Fruit fly (Drosophila melanogaster): ENCODE measurements around the gene CG34452.

The CG34452 gene

dm6 chr3L:15710125-15710524 lies 22.4 kb upstream of the CG34452 start:
- TF ChIP-seq CG7045 (GFP tag; optimal IDR thresholded peaks at IDR 0.05): no peak
- no peak for TF ChIP-seq Hr96 (GFP tag; optimal IDR thresholded peaks at IDR 0.05)
- TF ChIP-seq CG33017 (tag; optimal IDR thresholded peaks at IDR 0.05): no peak
- TF ChIP-seq toe (GFP tag; optimal IDR thresholded peaks at IDR 0.05): no peak
- TF ChIP-seq Mnt (GFP tag; optimal IDR thresholded peaks at IDR 0.05): no peak
- TF ChIP-seq tj (GFP tag; optimal IDR thresholded peaks at IDR 0.05): no peak
- TF ChIP-seq CG12768 (GFP tag; optimal IDR thresholded peaks at IDR 0.05): no peak
- TF ChIP-seq kay (GFP tag; ENCODE audit: borderline replicate concordance): no peak
- TF ChIP-seq Clk (GFP tag; optimal IDR thresholded peaks at IDR 0.05): no peak
- TF ChIP-seq cnc (optimal IDR thresholded peaks at IDR 0.05): no peak
- no peak for TF ChIP-seq CG11617 (GFP tag; optimal IDR thresholded peaks at IDR 0.05)
- no peak for TF ChIP-seq bab1 (GFP tag; optimal IDR thresholded peaks at IDR 0.05)
- no peak for TF ChIP-seq CG1620 (GFP tag; optimal IDR thresholded peaks at IDR 0.05)
- TF ChIP-seq ovo (GFP tag; optimal IDR thresholded peaks at IDR 0.05): no peak

dm6 chr3L:15708579-15708978 lies 20.9 kb upstream of the CG34452 start:
- TF ChIP-seq bab1 (GFP tag; optimal IDR thresholded peaks at IDR 0.05) (peak; percentile 9), CG5204 (GFP tag; optimal IDR thresholded peaks at IDR 0.05) (no peak)

dm6 chr3L:15708158-15708557 lies 20.5 kb upstream of the CG34452 start:
- TF ChIP-seq tj (GFP tag; optimal IDR thresholded peaks at IDR 0.05) (no peak), CG5204 (GFP tag; optimal IDR thresholded peaks at IDR 0.05) (no peak), ovo (GFP tag; optimal IDR thresholded peaks at IDR 0.05) (no peak), pad (GFP tag; optimal IDR thresholded peaks at IDR 0.05) (no peak), Crg-1 (GFP tag; optimal IDR thresholded peaks at IDR 0.05) (no peak), toe (GFP tag; optimal IDR thresholded peaks at IDR 0.05) (no peak), CG7045 (GFP tag; optimal IDR thresholded peaks at IDR 0.05) (no peak), bab1 (GFP tag; optimal IDR thresholded peaks at IDR 0.05) (no peak), CG33017 (tag; optimal IDR thresholded peaks at IDR 0.05) (no peak), CG11617 (GFP tag; optimal IDR thresholded peaks at IDR 0.05) (no peak)

- TF ChIP-seq Hr96 (GFP tag; optimal IDR thresholded peaks at IDR 0.05) (no peak), pad (GFP tag; optimal IDR thresholded peaks at IDR 0.05) (no peak), toe (GFP tag; optimal IDR thresholded peaks at IDR 0.05) (no peak), CG7101 (tag; optimal IDR thresholded peaks at IDR 0.05) (no peak), CG33017 (tag; optimal IDR thresholded peaks at IDR 0.05) (no peak), Crg-1 (GFP tag; optimal IDR thresholded peaks at IDR 0.05) (no peak), Clk (GFP tag; optimal IDR thresholded peaks at IDR 0.05) (no peak), bab1 (GFP tag; optimal IDR thresholded peaks at IDR 0.05) (no peak), CG12768 (GFP tag; optimal IDR thresholded peaks at IDR 0.05) (no peak), kay (GFP tag; ENCODE audit: borderline replicate concordance) (no peak), tj (GFP tag; optimal IDR thresholded peaks at IDR 0.05) (no peak), ovo (GFP tag; optimal IDR thresholded peaks at IDR 0.05) (no peak), CG5204 (GFP tag; optimal IDR thresholded peaks at IDR 0.05) (no peak), CG7045 (GFP tag; optimal IDR thresholded peaks at IDR 0.05) (no peak), cnc (optimal IDR thresholded peaks at IDR 0.05) (no peak), cic (GFP tag; optimal IDR thresholded peaks at IDR 0.05) (no peak), CG11617 (GFP tag; optimal IDR thresholded peaks at IDR 0.05) (no peak), CG14711 (tag; optimal IDR thresholded peaks at IDR 0.05) (no peak), Mnt (GFP tag; optimal IDR thresholded peaks at IDR 0.05) (no peak)
Measured at dm6 chr3L:15706199-15706598, 18.5 kb upstream of the CG34452 start.

dm6 chr3L:15704250-15704985 lies 16.7 kb upstream of the CG34452 start:
- no peak for TF ChIP-seq Crg-1 (GFP tag; optimal IDR thresholded peaks at IDR 0.05)
- no peak for TF ChIP-seq bab1 (GFP tag; optimal IDR thresholded peaks at IDR 0.05)
- TF ChIP-seq CG1620 (GFP tag; optimal IDR thresholded peaks at IDR 0.05): no peak
- no peak for TF ChIP-seq CG12768 (GFP tag; optimal IDR thresholded peaks at IDR 0.05)
- TF ChIP-seq Mnt (GFP tag; optimal IDR thresholded peaks at IDR 0.05): no peak
- no peak for TF ChIP-seq CG11617 (GFP tag; optimal IDR thresholded peaks at IDR 0.05)
- TF ChIP-seq cic (GFP tag; optimal IDR thresholded peaks at IDR 0.05): no peak
- TF ChIP-seq CG14711 (tag; optimal IDR thresholded peaks at IDR 0.05): no peak
- no peak for TF ChIP-seq Hr96 (GFP tag; optimal IDR thresholded peaks at IDR 0.05)

dm6 chr3L:15703330-15704119 lies 15.8 kb upstream of the CG34452 start:
- no peak for TF ChIP-seq CG7045 (GFP tag; optimal IDR thresholded peaks at IDR 0.05)
- TF ChIP-seq CG12768 (GFP tag; optimal IDR thresholded peaks at IDR 0.05): no peak
- TF ChIP-seq pad (GFP tag; optimal IDR thresholded peaks at IDR 0.05): no peak
- TF ChIP-seq tj (GFP tag; optimal IDR thresholded peaks at IDR 0.05): no peak
- TF ChIP-seq cnc (optimal IDR thresholded peaks at IDR 0.05): no peak
- TF ChIP-seq CG11617 (GFP tag; optimal IDR thresholded peaks at IDR 0.05): no peak
- TF ChIP-seq kay (GFP tag; ENCODE audit: borderline replicate concordance): no peak
- no peak for TF ChIP-seq Crg-1 (GFP tag; optimal IDR thresholded peaks at IDR 0.05)
- TF ChIP-seq Mnt (GFP tag; optimal IDR thresholded peaks at IDR 0.05): no peak
- TF ChIP-seq CG33017 (tag; optimal IDR thresholded peaks at IDR 0.05): no peak
- no peak for TF ChIP-seq Clk (GFP tag; optimal IDR thresholded peaks at IDR 0.05)
- TF ChIP-seq CG14711 (tag; optimal IDR thresholded peaks at IDR 0.05): no peak
- no peak for TF ChIP-seq CG1620 (GFP tag; optimal IDR thresholded peaks at IDR 0.05)
- no peak for TF ChIP-seq CG7101 (tag; optimal IDR thresholded peaks at IDR 0.05)
- no peak for TF ChIP-seq CG5204 (GFP tag; optimal IDR thresholded peaks at IDR 0.05)
- no peak for TF ChIP-seq bab1 (GFP tag; optimal IDR thresholded peaks at IDR 0.05)
- TF ChIP-seq Hr96 (GFP tag; optimal IDR thresholded peaks at IDR 0.05): no peak
- no peak for TF ChIP-seq ovo (GFP tag; optimal IDR thresholded peaks at IDR 0.05)

Data from whole organism, adult.